Worm (Caenorhabditis elegans) whole organism, L3 larva: ENCODE data around the gene aip-1.
"Not testable (repeated sequence)": the region's sequence is repeated elsewhere in the genome, so short reads cannot be mapped to it uniquely, and the experiment has no call there.

Experiments used
- R02D3.7 ChIP-seq: fragments of 150-350 bp; optimal IDR thresholded peaks from 2 replicates; lab custom pipeline; 2014; ENCODE audit warnings: missing biosample characterization, missing genetic modification characterization
- ama-1 ChIP-seq: fragments of 150-350 bp; optimal IDR thresholded peaks from 2 replicates; lab custom pipeline; 2018
- ceh-16 ChIP-seq: sonication (generic microtip); optimal IDR thresholded peaks from 2 replicates; lab custom pipeline; 2017; ENCODE audit warnings: missing biosample characterization, missing genetic modification characterization
- ceh-28 ChIP-seq: fragments of 150-350 bp; optimal IDR thresholded peaks from 2 replicates; lab custom pipeline; 2014; ENCODE audit warnings: missing biosample characterization, missing genetic modification reagents, missing genetic modification characterization
- ceh-9 ChIP-seq: sonication (generic microtip); optimal IDR thresholded peaks from 2 replicates; lab custom pipeline; 2018; ENCODE audit warnings: missing biosample characterization, missing genetic modification characterization
- egl-27 ChIP-seq: sonication (generic microtip); optimal IDR thresholded peaks from 4 replicates; lab custom pipeline; 2017; ENCODE audit warnings: missing biosample characterization, missing genetic modification reagents, missing genetic modification characterization
- egl-5 ChIP-seq: fragments of 150-350 bp; optimal IDR thresholded peaks from 2 replicates; lab custom pipeline; 2017; ENCODE audit warnings: missing biosample characterization, missing genetic modification reagents, missing genetic modification characterization, inconsistent platforms
- elt-1 ChIP-seq: fragments of 150-350 bp; optimal IDR thresholded peaks from 2 replicates; lab custom pipeline; 2014; ENCODE audit warnings: missing biosample characterization, missing genetic modification characterization
- elt-2 ChIP-seq: sonication (generic microtip); optimal IDR thresholded peaks from 2 replicates; lab custom pipeline; 2016; ENCODE audit warnings: missing genetic modification reagents, mild to moderate bottlenecking, missing genetic modification characterization, missing compliant biosample characterization
- fkh-10 ChIP-seq: sonication (generic microtip); optimal IDR thresholded peaks from 2 replicates; lab custom pipeline; 2017; ENCODE audit warnings: missing biosample characterization, missing genetic modification reagents, missing genetic modification characterization
- fkh-2 ChIP-seq: fragments of 150-350 bp; optimal IDR thresholded peaks from 2 replicates; lab custom pipeline; 2014; ENCODE audit warnings: missing biosample characterization, missing genetic modification reagents, missing genetic modification characterization
- fos-1 ChIP-seq: fragments of 150-350 bp; optimal IDR thresholded peaks from 2 replicates; lab custom pipeline; 2014; ENCODE audit warnings: missing biosample characterization, missing genetic modification characterization
- hmg-11 ChIP-seq: sonication (generic microtip); optimal IDR thresholded peaks from 2 replicates; lab custom pipeline; 2016; ENCODE audit warnings: missing genetic modification characterization, missing compliant biosample characterization
- lin-15B ChIP-seq: fragments of 150-350 bp; optimal IDR thresholded peaks from 2 replicates; lab custom pipeline; 2014; ENCODE audit warnings: missing biosample characterization, missing genetic modification characterization
- lin-39 ChIP-seq: fragments of 150-350 bp; optimal IDR thresholded peaks from 2 replicates; lab custom pipeline; 2018; ENCODE audit warnings: missing biosample characterization, missing genetic modification reagents, missing genetic modification characterization
- lsy-12 ChIP-seq: sonication (generic microtip); optimal IDR thresholded peaks from 2 replicates; lab custom pipeline; 2016; ENCODE audit warnings: mild to moderate bottlenecking, missing genetic modification characterization, missing compliant biosample characterization
- mml-1 ChIP-seq: fragments of 150-350 bp; sonication (generic microtip); optimal IDR thresholded peaks from 3 replicates; lab custom pipeline; 2014; ENCODE audit warnings: missing biosample characterization, missing genetic modification characterization
- nfya-1 ChIP-seq: sonication (generic microtip); optimal IDR thresholded peaks from 2 replicates; lab custom pipeline; 2017; ENCODE audit warnings: missing genetic modification characterization, mild to moderate bottlenecking, missing compliant biosample characterization, antibody characterized with exemption, moderate library complexity; ENCODE audit not compliant: insufficient read depth
- nhr-11 ChIP-seq: fragments of 150-350 bp; optimal IDR thresholded peaks from 2 replicates; lab custom pipeline; 2014; ENCODE audit warnings: missing biosample characterization, missing genetic modification characterization
- nhr-23 ChIP-seq: fragments of 150-350 bp; optimal IDR thresholded peaks from 2 replicates; lab custom pipeline; 2014; ENCODE audit warnings: missing biosample characterization, missing genetic modification reagents, missing genetic modification characterization
- nhr-28 ChIP-seq: fragments of 150-350 bp; optimal IDR thresholded peaks from 2 replicates; lab custom pipeline; 2014; ENCODE audit warnings: missing biosample characterization, missing genetic modification characterization
- nhr-43 ChIP-seq: sonication (generic microtip); optimal IDR thresholded peaks from 2 replicates; lab custom pipeline; 2016; ENCODE audit warnings: mild to moderate bottlenecking, missing genetic modification characterization, missing compliant biosample characterization; ENCODE audit not compliant: poor library complexity, severe bottlenecking
- nhr-67 ChIP-seq: fragments of 150-350 bp; optimal IDR thresholded peaks from 2 replicates; lab custom pipeline; 2014; ENCODE audit warnings: missing biosample characterization, missing genetic modification characterization
- nhr-77 ChIP-seq: fragments of 150-350 bp; optimal IDR thresholded peaks from 2 replicates; lab custom pipeline; 2014; ENCODE audit warnings: missing biosample characterization, missing genetic modification characterization
- pqm-1 ChIP-seq: fragments of 150-350 bp; optimal IDR thresholded peaks from 2 replicates; lab custom pipeline; 2017; ENCODE audit warnings: missing biosample characterization, missing genetic modification characterization, inconsistent platforms
- snpc-4 ChIP-seq: fragments of 150-350 bp; optimal IDR thresholded peaks from 2 replicates; lab custom pipeline; 2014; ENCODE audit warnings: missing biosample characterization, missing genetic modification characterization
- tbx-2 ChIP-seq: sonication (generic microtip); optimal IDR thresholded peaks from 2 replicates; lab custom pipeline; 2016; ENCODE audit warnings: mild to moderate bottlenecking, missing genetic modification characterization, missing compliant biosample characterization
- unc-39 ChIP-seq: sonication (generic microtip); optimal IDR thresholded peaks from 4 replicates; lab custom pipeline; 2017; ENCODE audit warnings: missing biosample characterization, missing genetic modification characterization
- unc-62 ChIP-seq: fragments of 150-350 bp; sonication (generic microtip); optimal IDR thresholded peaks from 4 replicates; lab custom pipeline; 2014; ENCODE audit warnings: missing biosample characterization, missing genetic modification reagents, missing genetic modification characterization
- ztf-11 ChIP-seq: fragments of 150-350 bp; optimal IDR thresholded peaks from 2 replicates; lab custom pipeline; 2014; ENCODE audit warnings: missing biosample characterization, missing genetic modification characterization
- ztf-4 ChIP-seq: fragments of 150-350 bp; optimal IDR thresholded peaks from 2 replicates; lab custom pipeline; 2014; ENCODE audit warnings: missing biosample characterization, missing genetic modification characterization

aip-1 gene

DNA sequence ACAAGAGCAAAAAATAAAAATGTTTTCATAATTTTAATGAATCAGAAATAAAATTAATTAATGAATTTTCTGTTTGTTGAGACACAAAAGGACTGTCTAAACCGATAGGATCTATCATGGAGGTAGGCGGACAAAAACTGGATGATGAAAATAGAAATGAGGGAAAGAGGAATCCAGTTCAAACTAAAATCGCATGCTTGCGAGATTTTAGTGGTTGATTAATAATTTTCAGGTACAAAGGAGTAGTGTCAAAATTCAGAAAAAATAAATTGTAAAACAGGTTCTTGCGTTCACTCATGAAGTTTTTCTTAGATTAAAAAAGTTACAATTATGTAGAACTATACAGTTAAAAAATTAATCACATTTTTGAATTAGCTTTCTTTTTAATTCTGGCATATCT is 15.3 kb downstream of the aip-1 start, which contains the start of gene T08G5.3:
Gene T08G5.3 (minus strand): TSS at position 101 of the 400 bp plus-strand sequence.
- TF ChIP-seq nhr-67 (no peak), ama-1 (lab: Kevin White, UChicago) (no peak), ceh-16 (tag; lab: Kevin White, UChicago) (no peak), fkh-10 (GFP tag; lab: Kevin White, UChicago) (no peak), mml-1 (no peak), fkh-2 (tag; lab: Kevin White, UChicago) (no peak), unc-62 (no peak), lin-39 (tag; lab: Kevin White, UChicago) (no peak), nhr-77 (no peak), egl-27 (tag; lab: Kevin White, UChicago) (no peak), lsy-12 (tag; lab: Kevin White, UChicago) (no peak), ceh-28 (tag; lab: Kevin White, UChicago) (no peak), nhr-28 (no peak), fos-1 (no peak), egl-5 (no peak), elt-1 (no peak)

DNA sequence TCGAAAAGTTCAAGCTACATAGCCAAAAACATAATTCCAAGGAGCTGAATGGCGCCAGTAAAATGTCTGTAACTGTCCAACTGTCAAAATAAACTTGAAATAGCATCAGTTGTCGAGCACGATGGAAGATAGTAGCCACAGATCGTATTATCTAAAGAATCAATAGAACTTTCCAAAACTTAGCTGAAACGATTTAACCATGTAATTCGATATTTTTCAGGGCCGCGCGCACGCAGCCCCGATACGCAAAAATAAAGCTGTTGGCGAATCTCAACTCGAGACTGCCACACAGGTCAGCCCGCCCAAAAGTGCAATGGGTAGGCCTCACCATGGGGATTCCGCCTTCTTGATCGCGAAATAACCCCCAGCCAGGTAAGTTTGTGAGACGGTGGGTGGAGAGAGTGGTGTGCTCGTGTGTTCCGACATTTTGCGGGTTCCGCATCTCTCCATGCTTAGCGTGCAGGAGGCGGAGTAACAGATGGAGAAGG is 16.2 kb downstream of the aip-1 start:
- TF ChIP-seq nhr-67 (no peak), tbx-2 (peak; percentile 40), R02D3.7 (tag; lab: Kevin White, UChicago) (peak; percentile 21), nhr-23 (tag; lab: Kevin White, UChicago) (peak; percentile 14), lsy-12 (tag; lab: Kevin White, UChicago) (peak; percentile 71), ztf-11 (no peak), egl-5 (no peak), snpc-4 (tag; lab: Kevin White, UChicago) (peak; percentile 94), nhr-43 (peak; percentile 78), elt-2 (tag; lab: Kevin White, UChicago) (peak; percentile 61), nfya-1 (tag; lab: Kevin White, UChicago) (peak; percentile 28), nhr-11 (tag; lab: Kevin White, UChicago) (no peak), ama-1 (lab: Kevin White, UChicago) (peak; percentile 94), pqm-1 (tag; lab: Kevin White, UChicago) (peak; percentile 24), nhr-77 (peak; percentile 23), unc-39 (tag; lab: Kevin White, UChicago) (no peak), lin-15B (tag; lab: Kevin White, UChicago) (peak; percentile 22), ceh-28 (tag; lab: Kevin White, UChicago) (peak; percentile 37)

ce11 chrV:14033649-14034048 is 21.5 kb downstream of the aip-1 start, which contains the start of gene ins-10:
ins-10 (plus strand) TSS chrV:14033949.
- TF ChIP-seq nhr-28 (no peak), nhr-67 (no peak), nhr-11 (tag; lab: Kevin White, UChicago) (no peak), egl-5 (no peak), ceh-9 (tag; lab: Kevin White, UChicago) (no peak), ztf-4 (tag; lab: Kevin White, UChicago) (no peak), tbx-2 (no peak), ama-1 (lab: Kevin White, UChicago) (no peak)

DNA sequence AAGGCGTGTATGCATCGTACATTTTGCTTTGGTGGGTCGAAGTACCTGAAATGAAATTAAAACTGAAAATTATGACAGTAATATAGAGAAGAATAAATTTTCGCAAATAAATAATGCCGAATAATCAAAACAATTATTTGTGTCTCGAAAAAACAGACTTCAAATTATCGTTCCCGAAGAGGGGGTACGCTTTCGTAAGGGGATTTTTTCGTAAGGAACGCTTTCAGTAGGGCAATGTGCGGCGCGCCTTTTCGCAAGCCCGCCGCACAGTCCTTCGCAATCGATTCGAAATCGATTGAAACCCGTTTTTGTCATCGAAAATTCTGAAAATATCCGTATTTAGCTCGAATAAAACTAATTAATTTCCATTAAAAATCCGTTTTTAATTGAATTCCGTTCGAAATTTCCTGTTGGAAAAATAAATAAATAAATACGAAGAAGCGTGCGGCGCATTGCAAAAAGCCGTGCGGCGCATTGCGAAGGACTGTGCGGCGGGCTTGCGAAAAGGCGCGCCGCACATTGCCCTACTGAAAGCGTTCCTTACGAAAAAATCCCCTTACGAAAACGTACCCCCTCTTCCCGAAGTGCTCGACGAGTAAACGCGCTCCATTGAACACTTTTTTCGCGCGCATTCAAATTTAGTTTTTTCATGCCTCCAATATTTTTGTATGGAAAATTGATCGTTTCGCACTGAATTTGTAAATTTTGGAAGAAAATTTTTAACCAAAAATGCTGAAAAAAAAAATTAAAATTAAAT is 26.4 kb downstream of the aip-1 start, which contains the start of gene vps-39:
Gene vps-39 (minus strand): TSS at position 51 of the 757 bp plus-strand sequence.
- peak; percentile 24 for TF ChIP-seq elt-2 (tag; lab: Kevin White, UChicago)
- TF ChIP-seq hmg-11 (tag; lab: Kevin White, UChicago): peak; percentile 49
- peak; percentile 28 for TF ChIP-seq lin-15B (tag; lab: Kevin White, UChicago)
- TF ChIP-seq nhr-43: peak; percentile 20
- TF ChIP-seq R02D3.7 (tag; lab: Kevin White, UChicago): peak; percentile 50

DNA sequence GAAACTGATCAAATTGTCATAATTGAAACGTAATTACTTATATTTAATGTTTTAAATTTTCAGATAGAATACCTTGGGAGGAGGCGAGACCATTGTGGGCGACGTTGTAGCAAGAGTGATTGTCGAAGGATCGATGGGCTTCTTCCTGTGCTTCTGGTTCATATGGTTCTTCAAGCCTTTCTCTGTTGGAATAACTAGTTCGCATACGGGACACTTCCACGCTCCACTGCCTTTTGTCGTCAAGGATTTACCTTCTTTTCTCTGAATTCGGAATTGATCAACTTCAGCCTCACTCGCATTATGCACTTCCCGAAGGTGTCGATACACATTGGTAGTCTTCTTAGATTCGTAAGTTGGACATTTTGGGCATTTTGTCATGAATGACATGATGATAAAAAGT is 37.1 kb downstream of the aip-1 start, which contains the start of gene F58D12.1:
Gene F58D12.1 (plus strand): TSS at position 301 of the 400 bp plus-strand sequence.
- not testable (repeated sequence) for TF ChIP-seq hmg-11, snpc-4, nhr-11 (tag; lab: Kevin White, UChicago)
